Worm (Caenorhabditis elegans): Measurements from ENCODE around the gene lin-56.
"Not testable (repeated sequence)": the region's sequence is repeated elsewhere in the genome, so short reads cannot be mapped to it uniquely, and the experiment has no call there.

lin-56 gene

DNA sequence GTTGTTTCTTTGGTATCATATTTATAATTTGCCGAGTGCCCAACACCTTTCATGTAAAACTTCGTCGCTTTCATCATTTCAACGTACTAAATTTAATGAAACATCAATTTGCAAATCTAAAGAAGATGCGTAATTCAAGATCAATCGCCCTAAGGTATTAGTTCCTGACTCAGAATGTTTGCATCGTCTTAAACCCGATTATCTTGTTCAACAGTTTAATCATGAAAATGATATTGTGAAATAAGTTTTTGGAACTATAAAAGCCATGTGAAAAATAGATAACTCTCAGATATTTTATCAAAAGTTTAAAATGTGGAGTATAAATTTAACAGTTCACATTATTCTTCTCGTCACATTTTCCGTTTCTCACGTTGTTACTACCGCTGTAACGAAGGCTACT is 9.8 kb upstream of the lin-56 start, which contains the start of gene E04D5.4:
E04D5.4 (plus strand) TSS at position 301 of the 400 bp plus-strand sequence.
- TF ChIP-seq zim-3 (tag; optimal IDR thresholded peaks at IDR 0.05) (no peak), lir-1 (GFP tag; conservative IDR thresholded peaks at IDR 0.05) (no peak), ekl-4 (GFP tag; IDR thresholded peaks at IDR 0.05) (no peak)

DNA sequence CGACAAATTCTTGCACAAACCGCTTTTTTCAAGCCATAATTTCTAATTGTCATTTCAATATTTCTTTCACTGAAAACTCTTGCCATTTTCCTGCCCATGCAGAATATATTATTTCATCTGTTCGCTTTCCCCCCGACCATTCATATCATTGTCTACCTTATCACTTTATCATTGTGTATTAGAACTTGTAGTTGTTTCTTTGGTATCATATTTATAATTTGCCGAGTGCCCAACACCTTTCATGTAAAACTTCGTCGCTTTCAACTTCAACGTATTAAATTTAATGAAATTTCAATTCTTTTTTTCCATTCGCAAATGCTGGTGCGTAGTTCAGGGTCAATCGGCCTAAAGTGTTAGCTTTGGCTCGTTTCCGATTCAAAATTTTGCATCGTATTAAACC is 7.0 kb upstream of the lin-56 start, which contains the start of gene ZK673.1:
ZK673.1 (plus strand) TSS at position 301 of the 400 bp plus-strand sequence.
- not testable (repeated sequence) for TF ChIP-seq hlh-26 (GFP tag; conservative IDR thresholded peaks at IDR 0.05); T07F8.4 (tag; optimal IDR thresholded peaks at IDR 0.05); ets-4 (GFP tag; optimal IDR thresholded peaks at IDR 0.05)

- no peak for TF ChIP-seq rpc-1 (optimal IDR thresholded peaks at IDR 0.05)
- TF ChIP-seq rpc-1 (tag; optimal IDR thresholded peaks at IDR 0.05) = no peak
- TF ChIP-seq nhr-80 (tag; optimal IDR thresholded peaks at IDR 0.05) = peak; percentile 75
- no peak for TF ChIP-seq F10E7.11 (tag; optimal IDR thresholded peaks at IDR 0.05)
- TF ChIP-seq F57C9.4 (tag; optimal IDR thresholded peaks at IDR 0.05) = no peak
- no peak for TF ChIP-seq tbx-9 (tag; optimal IDR thresholded peaks at IDR 0.05; ENCODE audit: borderline replicate concordance)
- no peak for TF ChIP-seq Y53F4B.3 (GFP tag; IDR thresholded peaks at IDR 0.05)
- TF ChIP-seq nfyb-1 (GFP tag; IDR thresholded peaks at IDR 0.05) = no peak
- TF ChIP-seq ztf-28 (GFP tag; IDR thresholded peaks at IDR 0.05) = no peak
- no peak for TF ChIP-seq dpff-1 (tag; optimal IDR thresholded peaks at IDR 0.05)
These were observed 5.9 kb upstream of the lin-56 start for ce11 chrII:10443898-10444297.

- TF ChIP-seq aptf-3 (GFP tag; IDR thresholded peaks at IDR 0.05) (no peak), madf-8 (GFP tag; conservative IDR thresholded peaks at IDR 0.05) (peak; percentile 86), lsy-27 (tag; optimal IDR thresholded peaks at IDR 0.05; ENCODE audit: borderline replicate concordance, insufficient read depth) (no peak), B0336.3 (GFP tag; IDR thresholded peaks at IDR 0.05) (no peak), him-1 (tag; optimal IDR thresholded peaks at IDR 0.05) (no peak), lsl-1 (GFP tag; optimal IDR thresholded peaks at IDR 0.05) (peak; percentile 76), unc-130 (GFP tag; optimal IDR thresholded peaks at IDR 0.05) (no peak), xnd-1 (tag; optimal IDR thresholded peaks at IDR 0.05) (peak; percentile 57), F37B4.10 (GFP tag; IDR thresholded peaks at IDR 0.05) (no peak), Y53F4B.3 (GFP tag; IDR thresholded peaks at IDR 0.05) (no peak), Y53G8AR.9 (GFP tag; conservative IDR thresholded peaks at IDR 0.05) (no peak), madf-6 (GFP tag; IDR thresholded peaks at IDR 0.05) (peak; percentile 83), snpc-3.4 (tag; optimal IDR thresholded peaks at IDR 0.05) (peak; percentile 28), F55B11.4 (tag; optimal IDR thresholded peaks at IDR 0.05; ENCODE audit: borderline replicate concordance, insufficient read depth) (no peak)
These were observed 4.7 kb upstream of the lin-56 start for ce11 chrII:10444971-10445707.

DNA sequence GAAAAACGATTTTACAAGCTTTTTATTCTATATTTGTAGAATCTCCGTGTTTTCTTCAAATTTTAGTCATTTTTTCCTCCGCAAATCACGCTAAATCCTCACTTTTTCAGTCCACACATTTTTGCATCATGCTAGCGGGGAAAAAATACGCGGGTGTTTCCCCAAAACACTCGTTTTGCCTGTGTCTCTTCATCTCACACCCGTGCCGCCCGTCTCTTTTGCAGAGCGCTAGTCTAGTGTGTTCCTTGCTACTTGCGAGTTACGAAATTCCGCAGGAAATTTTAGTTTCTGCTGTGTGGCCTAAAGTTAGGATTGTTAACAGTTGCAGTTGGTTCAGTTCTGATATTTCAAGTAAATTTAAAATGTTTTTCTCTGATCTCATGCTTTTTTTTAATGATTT is 4.1 kb upstream of the lin-56 start:
- TF ChIP-seq madf-10 (tag; optimal IDR thresholded peaks at IDR 0.05) (no peak), ztf-26 (tag; optimal IDR thresholded peaks at IDR 0.05) (no peak), athp-1 (tag; optimal IDR thresholded peaks at IDR 0.05) (no peak), nfyb-1 (GFP tag; IDR thresholded peaks at IDR 0.05) (peak; percentile 35; the same call in 1 of the 2 replicates), egl-18 (GFP tag; IDR thresholded peaks at IDR 0.05) (no peak), C06A6.2 (GFP tag; conservative IDR thresholded peaks at IDR 0.05) (no peak), mxl-1 (tag; optimal IDR thresholded peaks at IDR 0.05) (no peak), hmg-1.2 (GFP tag; IDR thresholded peaks at IDR 0.05) (peak; percentile 20; the same call in 1 of the 2 replicates), chd-7 (tag; optimal IDR thresholded peaks at IDR 0.05) (peak; percentile 10), mel-28 (tag; optimal IDR thresholded peaks at IDR 0.05; ENCODE audit: borderline replicate concordance) (no peak), F23B12.7 (tag; optimal IDR thresholded peaks at IDR 0.05; ENCODE audit: insufficient read depth) (no peak), attf-5 (GFP tag; optimal IDR thresholded peaks at IDR 0.05) (peak; percentile 50), bed-1 (GFP tag; IDR thresholded peaks at IDR 0.05) (no peak), ama-1 (optimal IDR thresholded peaks at IDR 0.05) (no peak), ama-1 (GFP tag; optimal IDR thresholded peaks at IDR 0.05) (no peak), sea-2 (GFP tag; IDR thresholded peaks at IDR 0.05) (0 out of 2 replicates have a peak, but pooled peaks have one; percentile 12)

All from whole organism, young adult.